Worm (Caenorhabditis elegans): ENCODE results near the gene srd-3.

DNA sequence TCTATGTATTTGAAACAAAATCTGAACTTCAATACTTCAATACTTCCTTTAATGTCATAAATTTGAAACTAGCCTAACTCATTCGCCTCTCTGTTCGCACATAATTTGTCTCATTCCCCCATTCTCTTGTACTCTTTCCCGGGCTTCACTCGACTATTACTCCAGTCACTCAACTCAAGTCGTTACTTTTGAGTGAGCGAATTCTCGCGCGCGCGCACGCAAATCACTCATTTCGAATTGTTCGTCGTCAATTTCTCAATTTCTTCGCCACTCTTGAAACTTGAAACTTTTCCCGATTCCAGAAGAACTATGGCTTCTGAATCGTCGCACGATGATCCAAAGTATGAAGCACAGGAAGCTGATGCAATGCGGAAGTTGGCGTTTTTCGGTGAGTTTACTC, 24.6 kb downstream of the srd-3 start, which contains the start of gene col-68:
- TF ChIP-seq nhr-12 (tag; optimal IDR thresholded peaks at IDR 0.05): no peak
- no peak for TF ChIP-seq ceh-82 (tag; optimal IDR thresholded peaks at IDR 0.05)
- TF ChIP-seq hpl-2 (GFP tag; optimal IDR thresholded peaks at IDR 0.05): no peak
- TF ChIP-seq fos-1 (tag; optimal IDR thresholded peaks at IDR 0.05): no peak
- TF ChIP-seq ama-1 (optimal IDR thresholded peaks at IDR 0.05): no peak
- no peak for TF ChIP-seq egl-27 (tag; optimal IDR thresholded peaks at IDR 0.05)
- TF ChIP-seq snpc-4 (tag; optimal IDR thresholded peaks at IDR 0.05): no peak
- no peak for TF ChIP-seq dpl-1 (GFP tag; optimal IDR thresholded peaks at IDR 0.05)
- TF ChIP-seq zag-1 (tag; optimal IDR thresholded peaks at IDR 0.05): no peak
- TF ChIP-seq aly-2 (tag; optimal IDR thresholded peaks at IDR 0.05): no peak
